Worm (Caenorhabditis elegans) whole organism, L2 larva: ENCODE data around the gene R04B5.1.

Experiments
- elt-1 ChIP-seq: fragments of 150-350 bp; optimal IDR thresholded peaks from 2 replicates; lab custom pipeline; 2014; ENCODE audit warnings: missing biosample characterization, missing genetic modification characterization
- nhr-11 ChIP-seq: fragments of 150-350 bp; optimal IDR thresholded peaks from 2 replicates; lab custom pipeline; 2014; ENCODE audit warnings: missing biosample characterization, missing genetic modification characterization
- nhr-25 ChIP-seq: fragments of 150-350 bp; sonication (generic microtip); optimal IDR thresholded peaks from 3 replicates; lab custom pipeline; 2014; ENCODE audit warnings: missing biosample characterization, missing genetic modification characterization
- nhr-77 ChIP-seq: fragments of 150-350 bp; optimal IDR thresholded peaks from 2 replicates; lab custom pipeline; 2014; ENCODE audit warnings: missing biosample characterization, missing genetic modification characterization
- unc-39 ChIP-seq: fragments of 150-350 bp; optimal IDR thresholded peaks from 2 replicates; lab custom pipeline; 2014; ENCODE audit warnings: missing biosample characterization, missing genetic modification characterization
- ztf-11 ChIP-seq: sonication (generic microtip); optimal IDR thresholded peaks from 2 replicates; lab custom pipeline; 2017; ENCODE audit warnings: missing biosample characterization, missing genetic modification characterization

- TF ChIP-seq nhr-25 (tag; lab: Kevin White, UChicago) (no peak), ztf-11 (tag; lab: Kevin White, UChicago) (no peak), unc-39 (tag; lab: Kevin White, UChicago) (no peak), nhr-11 (tag; lab: Kevin White, UChicago) (no peak), nhr-77 (tag; lab: Kevin White, UChicago) (no peak), elt-1 (tag; lab: Kevin White, UChicago) (no peak)
These were observed 2.7 kb downstream of the R04B5.1 start, which contains the start of gene F57A8.7 for ce11 chrV:10075441-10075840.
